Fruit fly (Drosophila melanogaster): ENCODE data around the gene DIP-gamma.

Gene DIP-gamma

DNA sequence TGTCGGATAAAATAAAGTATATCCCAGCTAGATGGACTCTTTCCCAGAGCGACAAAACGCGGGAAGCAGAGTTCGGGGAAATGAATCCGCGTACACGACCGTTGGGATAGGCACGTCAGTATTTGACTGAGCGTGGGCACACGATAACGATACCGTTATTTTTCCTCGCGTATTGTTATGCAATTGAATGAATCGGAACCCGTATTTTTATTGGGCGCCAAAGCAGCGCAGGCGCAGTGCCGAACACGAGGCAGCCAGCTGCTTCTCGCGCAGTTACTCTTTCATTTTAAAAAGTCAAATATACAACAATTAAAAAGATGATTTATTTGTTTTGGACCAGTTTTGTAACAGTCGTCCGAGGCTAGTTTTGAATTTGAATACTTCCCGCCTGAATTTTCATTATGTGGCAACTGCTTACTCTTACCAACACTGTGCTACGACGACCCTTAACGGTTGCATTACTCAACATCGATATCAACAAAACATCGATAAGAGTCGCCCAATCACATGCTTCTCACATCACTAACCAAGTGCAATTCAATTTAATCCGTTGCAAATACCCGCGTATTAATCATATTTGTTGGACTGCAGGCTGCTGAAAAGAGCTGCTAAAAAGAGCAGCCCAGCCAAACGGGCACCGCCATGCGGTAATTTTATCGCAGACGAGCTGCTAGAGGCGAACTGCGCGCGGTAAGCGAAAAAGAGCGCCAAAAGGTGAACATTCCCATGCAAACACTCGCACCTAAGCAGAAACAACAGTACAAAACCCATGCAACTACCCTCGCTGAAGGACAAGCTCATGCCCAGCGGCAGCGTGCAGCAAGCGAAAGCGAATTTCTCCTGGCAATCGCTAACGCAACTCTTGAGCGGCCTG is 82.4 kb downstream of the DIP-gamma start, which contains the start of the genes CG33203 and Doa (continued):
- TF ChIP-seq CG18764 (GFP tag; optimal IDR thresholded peaks at IDR 0.05) (peak; percentile 14), dmrt99B (tag; optimal IDR thresholded peaks at IDR 0.05) (no peak), Ravus (GFP tag; IDR thresholded peaks at IDR 0.05) (no peak), CG3281 (GFP tag; optimal IDR thresholded peaks at IDR 0.05) (peak; percentile 68), E2f2 (GFP tag; IDR thresholded peaks at IDR 0.05) (peak; percentile 99), wdn (GFP tag; IDR thresholded peaks at IDR 0.05) (no peak), Med (GFP tag) (peak; percentile 94), ato (GFP tag; IDR thresholded peaks at IDR 0.05; ENCODE audit: partially characterized antibody) (0 out of 2 replicates have a peak, but pooled peaks have one; percentile 37), fd102C (GFP tag; optimal IDR thresholded peaks at IDR 0.05) (no peak), CG10209 (GFP tag; optimal IDR thresholded peaks at IDR 0.05) (peak; percentile 27), Ptx1 (GFP tag; IDR thresholded peaks at IDR 0.05) (peak; percentile 54), nerfin-1 (tag; optimal IDR thresholded peaks at IDR 0.05) (peak; percentile 95), Ets65A (GFP tag) (peak; percentile 95), Camta (GFP tag; optimal IDR thresholded peaks at IDR 0.05) (peak; percentile 62), ewg (GFP tag; optimal IDR thresholded peaks at IDR 0.05) (peak; percentile 100), CG17612 (GFP tag; IDR thresholded peaks at IDR 0.05) (no peak), CG1792 (GFP tag; optimal IDR thresholded peaks at IDR 0.05) (peak; percentile 47), CG8359 (GFP tag; optimal IDR thresholded peaks at IDR 0.05; ENCODE audit: borderline replicate concordance) (no peak), Sry-δ (GFP tag; optimal IDR thresholded peaks at IDR 0.05) (peak; percentile 98), CG12236 (GFP tag; optimal IDR thresholded peaks at IDR 0.05) (peak; percentile 7), CG16863 (GFP tag; optimal IDR thresholded peaks at IDR 0.05) (peak; percentile 67), CG16813 (GFP tag; IDR thresholded peaks at IDR 0.05; ENCODE audit: partially characterized antibody) (peak; percentile 86), CG9437 (GFP tag; optimal IDR thresholded peaks at IDR 0.05) (no peak), gro (GFP tag; optimal IDR thresholded peaks at IDR 0.05) (peak; percentile 31), CG34224 (GFP tag; IDR thresholded peaks at IDR 0.05; ENCODE audit: partially characterized antibody) (peak; percentile 82), CG12071 (GFP tag; optimal IDR thresholded peaks at IDR 0.05) (no peak), YL-1 (GFP tag; optimal IDR thresholded peaks at IDR 0.05) (no peak), bcd (GFP tag; optimal IDR thresholded peaks at IDR 0.05) (peak; percentile 67), mld (GFP tag; IDR thresholded peaks at IDR 0.05; ENCODE audit: partially characterized antibody) (peak; percentile 45; the same call in 1 of the 3 replicates), ci (GFP tag; IDR thresholded peaks at IDR 0.05) (peak; percentile 51; the same call in 1 of the 3 replicates), crp (GFP tag; optimal IDR thresholded peaks at IDR 0.05) (peak in 1 of 2 experiments; percentile 34), slou (GFP tag; optimal IDR thresholded peaks at IDR 0.05) (peak; percentile 31), lmd (GFP tag; IDR thresholded peaks at IDR 0.05) (peak; percentile 26; the same call in 1 of the 2 replicates), Hmr (GFP tag; optimal IDR thresholded peaks at IDR 0.05) (peak; percentile 66), nmo (GFP tag; optimal IDR thresholded peaks at IDR 0.05) (peak; percentile 68), CG12769 (tag; optimal IDR thresholded peaks at IDR 0.05) (peak; percentile 34), maf-S (GFP tag; optimal IDR thresholded peaks at IDR 0.05) (peak; percentile 10), tna (GFP tag; IDR thresholded peaks at IDR 0.05; ENCODE audit: partially characterized antibody) (peak; percentile 46), pum (GFP tag; optimal IDR thresholded peaks at IDR 0.05) (peak; percentile 68), gem (tag; optimal IDR thresholded peaks at IDR 0.05) (peak; percentile 31), dmrt11E (tag; optimal IDR thresholded peaks at IDR 0.05) (peak; percentile 23), z (GFP tag; IDR thresholded peaks at IDR 0.05) (no peak), abd-A (tag; optimal IDR thresholded peaks at IDR 0.05) (peak; percentile 61), CG9932 (GFP tag; IDR thresholded peaks at IDR 0.05) (peak; percentile 86), ssp (GFP tag; IDR thresholded peaks at IDR 0.05) (peak; percentile 54), Dip3 (GFP tag; optimal IDR thresholded peaks at IDR 0.05) (peak; percentile 17), CG10366 (GFP tag; IDR thresholded peaks at IDR 0.05) (peak; percentile 11; the same call in 1 of the 2 replicates), pnt (GFP tag; optimal IDR thresholded peaks at IDR 0.05) (peak; percentile 42)

Data from whole organism, embryonic.